Worm (Caenorhabditis elegans) whole organism, early embryonic: ENCODE results near the gene cacn-1.

Experiments
- ama-1 ChIP-seq: fragments of 150-350 bp; optimal IDR thresholded peaks from 2 replicates; lab custom pipeline; 2014
- ceh-36 ChIP-seq: sonication (generic microtip); optimal IDR thresholded peaks from 2 replicates; lab custom pipeline; 2016; ENCODE audit warnings: missing genetic modification characterization, inconsistent platforms, missing compliant biosample characterization
- ets-7 ChIP-seq: sonication (generic microtip); optimal IDR thresholded peaks from 2 replicates; lab custom pipeline; 2016; ENCODE audit warnings: missing genotype, missing genetic modification characterization, missing compliant biosample characterization
- flt-1 ChIP-seq: fragments of 200-800 bp; sonication (Bioruptor generic); IDR thresholded peaks from 2 replicates; pipeline ENCODE4 v1.3.6; 2022; ENCODE audit warnings: missing genetic modification characterization, missing compliant biosample characterization
- hmg-4 ChIP-seq: fragments of 200-800 bp; sonication (Bioruptor generic); optimal IDR thresholded peaks from 2 replicates; lab custom pipeline; 2018; ENCODE audit warnings: mild to moderate bottlenecking, missing genetic modification characterization, missing compliant biosample characterization
- hnd-1 ChIP-seq: sonication (generic microtip); optimal IDR thresholded peaks from 2 replicates; lab custom pipeline; 2016; ENCODE audit warnings: missing genetic modification characterization, missing compliant biosample characterization
- tbx-37 ChIP-seq: fragments of 200-800 bp; sonication (Bioruptor generic); conservative IDR thresholded peaks from 2 replicates; pipeline ENCODE4 v1.3.6; 2022; ENCODE audit warnings: missing genetic modification reagents, missing genetic modification characterization, missing compliant biosample characterization
- tra-4 ChIP-seq: sonication (generic microtip); optimal IDR thresholded peaks from 2 replicates; lab custom pipeline; 2017; ENCODE audit warnings: missing genetic modification characterization, missing compliant biosample characterization

- TF ChIP-seq hnd-1 (tag; lab: Kevin White, UChicago) (peak; percentile 6), tbx-37 (GFP tag; lab: Robert Waterston, UW) (peak; percentile 69), ama-1 (lab: Kevin White, UChicago) (no peak), flt-1 (GFP tag; lab: Robert Waterston, UW) (peak; percentile 50; the same call in 1 of the 2 replicates), ceh-36 (tag; lab: Kevin White, UChicago) (no peak), hmg-4 (GFP tag; lab: Kevin White, UChicago) (peak; percentile 79), tra-4 (tag; lab: Kevin White, UChicago) (no peak), ets-7 (no peak)
Measured at ce11 chrII:14154357-14154756, 12.4 kb upstream of the cacn-1 start, which contains the start of gene Y48B6A.1.
